Fruit fly (Drosophila melanogaster) Kc167 (cell line): Measurements from ENCODE around the gene Sfp26Ad.

Source experiments
- Myc ChIP-seq: fragments of >200 bp; optimal IDR thresholded peaks from 2 replicates; lab custom pipeline; 2017; ENCODE audit warnings: missing external identifiers
- ttk ChIP-seq: sonication (Bioruptor generic); optimal IDR thresholded peaks from 2 replicates; lab custom pipeline; 2017; ENCODE audit warnings: missing external identifiers

DNA sequence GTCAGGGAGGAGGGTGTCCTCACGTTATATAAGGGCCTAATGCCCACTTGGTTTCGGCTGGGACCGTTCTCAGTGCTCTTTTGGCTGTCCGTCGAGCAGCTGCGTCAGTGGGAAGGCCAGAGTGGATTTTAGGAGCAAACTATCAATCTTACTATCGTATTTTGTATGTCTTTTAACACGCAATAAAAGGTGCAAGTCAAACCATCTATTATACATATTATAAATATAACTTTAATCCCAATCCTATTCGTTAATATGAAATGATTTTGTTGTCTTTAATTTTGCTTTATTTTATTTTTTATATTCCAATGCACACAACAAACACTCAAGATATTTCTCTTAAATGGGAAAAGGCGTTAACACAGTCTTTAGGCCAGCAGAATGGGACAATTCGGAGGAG, 26.5 kb upstream of the Sfp26Ad start, which contains the start of gene Ucp4B:
- no peak for TF ChIP-seq Myc
- TF ChIP-seq ttk (lab: Kevin White, UChicago): no peak
